Worm (Caenorhabditis elegans) whole organism, L1 larva: Measurements from ENCODE around the gene F54H12.8.

Source experiments
- F16B12.6 ChIP-seq: fragments of 150-350 bp; optimal IDR thresholded peaks from 2 replicates; lab custom pipeline; 2014; ENCODE audit warnings: missing biosample characterization, missing genetic modification characterization
- Y116A8C.19 ChIP-seq: sonication (generic microtip); optimal IDR thresholded peaks from 2 replicates; lab custom pipeline; 2016; ENCODE audit warnings: missing compliant biosample characterization, missing genetic modification characterization, borderline replicate concordance
- aha-1 ChIP-seq: fragments of 150-350 bp; optimal IDR thresholded peaks from 2 replicates; lab custom pipeline; 2014; ENCODE audit warnings: missing biosample characterization, missing genetic modification characterization
- aly-2 ChIP-seq: fragments of 150-350 bp; optimal IDR thresholded peaks from 2 replicates; lab custom pipeline; 2014; ENCODE audit warnings: missing biosample characterization, missing genetic modification characterization
- ceh-63 ChIP-seq: fragments of 200-800 bp; sonication (Bioruptor generic); optimal IDR thresholded peaks from 2 replicates; lab custom pipeline; 2018; ENCODE audit warnings: mild to moderate bottlenecking, missing genetic modification characterization, missing compliant biosample characterization
- ceh-88 ChIP-seq: fragments of 200-800 bp; sonication (Bioruptor generic); IDR thresholded peaks from 2 replicates; pipeline ENCODE4 v1.3.6; 2022; ENCODE audit warnings: missing genetic modification characterization, missing compliant biosample characterization
- ceh-90 ChIP-seq: sonication (generic microtip); optimal IDR thresholded peaks from 2 replicates; lab custom pipeline; 2016; ENCODE audit warnings: missing genetic modification characterization, missing compliant biosample characterization
- ces-1 ChIP-seq: fragments of 150-350 bp; optimal IDR thresholded peaks from 2 replicates; lab custom pipeline; 2014; ENCODE audit warnings: missing biosample characterization, missing genetic modification reagents, missing genetic modification characterization
- dsc-1 ChIP-seq: sonication (generic microtip); optimal IDR thresholded peaks from 2 replicates; lab custom pipeline; 2016; ENCODE audit warnings: mild to moderate bottlenecking, missing genetic modification characterization, missing compliant biosample characterization
- egl-27 ChIP-seq, 2 experiments: fragments of 150-350 bp in 1 of 2; sonication (generic microtip); optimal IDR thresholded peaks; 3 replicates each; lab custom pipeline; 2017 to 2018; ENCODE audit warnings: missing biosample characterization in 2 of 2, missing genetic modification characterization in 2 of 2, missing genetic modification reagents in 2 of 2
- elt-2 ChIP-seq: sonication (generic microtip); optimal IDR thresholded peaks from 2 replicates; lab custom pipeline; 2016; ENCODE audit warnings: missing genetic modification characterization, mild to moderate bottlenecking, inconsistent platforms, missing compliant biosample characterization, missing genetic modification reagents
- ets-5 ChIP-seq: fragments of 200-800 bp; sonication (Bioruptor generic); IDR thresholded peaks from 2 replicates; pipeline ENCODE4 v1.3.6; 2022; ENCODE audit warnings: missing genetic modification characterization, missing compliant biosample characterization
- fkh-10 ChIP-seq: sonication (generic microtip); optimal IDR thresholded peaks from 2 replicates; lab custom pipeline; 2017; ENCODE audit warnings: missing biosample characterization, missing genetic modification reagents, missing genetic modification characterization
- fkh-4 ChIP-seq: sonication (generic microtip); optimal IDR thresholded peaks from 2 replicates; lab custom pipeline; 2016; ENCODE audit warnings: missing compliant biosample characterization, missing genetic modification characterization, borderline replicate concordance
- fos-1 ChIP-seq: fragments of 150-350 bp; optimal IDR thresholded peaks from 2 replicates; lab custom pipeline; 2014; ENCODE audit warnings: missing biosample characterization, missing genetic modification characterization
- hlh-17 ChIP-seq: fragments of 200-800 bp; sonication (Bioruptor generic); optimal IDR thresholded peaks from 2 replicates; lab custom pipeline; 2018; ENCODE audit warnings: missing genetic modification characterization, mild to moderate bottlenecking, missing compliant biosample characterization, moderate library complexity, borderline replicate concordance
- hpl-2 ChIP-seq: fragments of 150-350 bp; optimal IDR thresholded peaks from 2 replicates; lab custom pipeline; 2014; ENCODE audit warnings: missing biosample characterization, missing genetic modification reagents, missing genetic modification characterization
- irx-1 ChIP-seq: sonication (generic microtip); optimal IDR thresholded peaks from 2 replicates; lab custom pipeline; 2016; ENCODE audit warnings: missing genetic modification characterization, missing compliant biosample characterization
- isw-1 ChIP-seq: fragments of 200-800 bp; sonication (Bioruptor generic); IDR thresholded peaks from 2 replicates; pipeline ENCODE4 v1.3.6; 2022; ENCODE audit warnings: missing genetic modification characterization, missing compliant biosample characterization
- lin-39 ChIP-seq: fragments of 150-350 bp; optimal IDR thresholded peaks from 2 replicates; lab custom pipeline; 2014; ENCODE audit warnings: missing biosample characterization, missing genetic modification reagents, missing genetic modification characterization
- lir-3 ChIP-seq: sonication (generic microtip); optimal IDR thresholded peaks from 2 replicates; lab custom pipeline; 2016; ENCODE audit warnings: mild to moderate bottlenecking, missing genetic modification characterization, moderate library complexity, missing compliant biosample characterization; ENCODE audit not compliant: poor library complexity
- mab-9 ChIP-seq: fragments of 200-800 bp; sonication (Bioruptor generic); IDR thresholded peaks from 2 replicates; pipeline ENCODE4 v1.3.6; 2022; ENCODE audit warnings: missing genetic modification reagents, missing genetic modification characterization, missing compliant biosample characterization
- mep-1 ChIP-seq: fragments of 150-350 bp; optimal IDR thresholded peaks from 2 replicates; lab custom pipeline; 2014; ENCODE audit warnings: missing biosample characterization, missing genetic modification characterization
- nhr-237 ChIP-seq: fragments of 150-350 bp; optimal IDR thresholded peaks from 2 replicates; lab custom pipeline; 2014; ENCODE audit warnings: missing biosample characterization, missing genetic modification characterization
- nhr-47 ChIP-seq: sonication (generic microtip); optimal IDR thresholded peaks from 2 replicates; lab custom pipeline; 2016; ENCODE audit warnings: mild to moderate bottlenecking, missing genetic modification characterization, moderate library complexity, missing compliant biosample characterization
- nhr-71 ChIP-seq: sonication (generic microtip); optimal IDR thresholded peaks from 2 replicates; lab custom pipeline; 2016; ENCODE audit warnings: mild to moderate bottlenecking, missing genetic modification characterization, moderate library complexity, missing compliant biosample characterization
- nhr-77 ChIP-seq: fragments of 150-350 bp; optimal IDR thresholded peaks from 2 replicates; lab custom pipeline; 2014; ENCODE audit warnings: missing biosample characterization, missing genetic modification characterization
- nhr-85 ChIP-seq: sonication (generic microtip); peaks from one replicate; lab custom pipeline; 2016; ENCODE audit warnings: missing genetic modification characterization, inconsistent platforms, missing compliant biosample characterization
- pag-3 ChIP-seq: sonication (generic microtip); optimal IDR thresholded peaks from 2 replicates; lab custom pipeline; 2017; ENCODE audit warnings: missing genetic modification characterization, mild to moderate bottlenecking, missing compliant biosample characterization, antibody characterized with exemption, borderline replicate concordance; ENCODE audit not compliant: insufficient read depth
- pax-3 ChIP-seq: fragments of 200-800 bp; sonication (Bioruptor generic); optimal IDR thresholded peaks from 2 replicates; lab custom pipeline; 2018; ENCODE audit warnings: mild to moderate bottlenecking, missing genetic modification characterization, moderate library complexity, missing compliant biosample characterization
- rnt-1 ChIP-seq: sonication (generic microtip); optimal IDR thresholded peaks from 2 replicates; lab custom pipeline; 2016; ENCODE audit warnings: mild to moderate bottlenecking, missing genetic modification characterization, moderate library complexity, missing compliant biosample characterization
- skn-1 ChIP-seq: fragments of 150-350 bp; optimal IDR thresholded peaks from 2 replicates; lab custom pipeline; 2014; ENCODE audit warnings: missing biosample characterization, missing genetic modification characterization
- sptf-1 ChIP-seq: fragments of 150-350 bp; optimal IDR thresholded peaks from 2 replicates; lab custom pipeline; 2014; ENCODE audit warnings: missing biosample characterization, missing genetic modification characterization
- unc-130 ChIP-seq: fragments of 150-350 bp; optimal IDR thresholded peaks from 2 replicates; lab custom pipeline; 2017; ENCODE audit warnings: missing biosample characterization, missing genetic modification characterization, inconsistent platforms
- unc-62 ChIP-seq: fragments of 150-350 bp; optimal IDR thresholded peaks from 2 replicates; lab custom pipeline; 2014; ENCODE audit warnings: missing biosample characterization, missing genetic modification reagents, missing genetic modification characterization
- unc-86 ChIP-seq: sonication (generic microtip); optimal IDR thresholded peaks from 2 replicates; lab custom pipeline; 2016; ENCODE audit warnings: missing genetic modification characterization, missing compliant biosample characterization
- unc-98 ChIP-seq: fragments of 200-800 bp; sonication (Bioruptor generic); IDR thresholded peaks from 2 replicates; pipeline ENCODE4 v1.3.6; 2022; ENCODE audit warnings: missing genetic modification characterization, missing compliant biosample characterization
- zip-4 ChIP-seq: fragments of 200-800 bp; sonication (Bioruptor generic); optimal IDR thresholded peaks from 2 replicates; lab custom pipeline; 2018; ENCODE audit warnings: mild to moderate bottlenecking, missing genetic modification characterization, moderate library complexity, missing compliant biosample characterization
- ztf-11 ChIP-seq, 2 experiments: sonication (generic microtip); optimal IDR thresholded peaks; 2 replicates each; lab custom pipeline; 2016 to 2017; ENCODE audit warnings: missing genetic modification characterization in 2 of 2, missing biosample characterization in 1 of 2, missing compliant biosample characterization in 1 of 2

Gene F54H12.8

ce11 chrIII:7969121-7969520, at the start of gene F54H12.8, which contains the start of gene F54H12.7:
TSS of gene F54H12.8 (minus strand) at chrIII:7969221.
TSS of gene F54H12.7 (plus strand) at chrIII:7969349.
- TF ChIP-seq unc-62, result no peak
- no peak for TF ChIP-seq fkh-4 (tag; lab: Kevin White, UChicago)
- no peak for TF ChIP-seq rnt-1 (tag; lab: Kevin White, UChicago)
- TF ChIP-seq ceh-90 (tag; lab: Kevin White, UChicago), result no peak
- TF ChIP-seq isw-1, result no peak
- no peak for TF ChIP-seq mep-1 (tag; lab: Kevin White, UChicago)
- TF ChIP-seq ceh-63, result no peak
- TF ChIP-seq unc-86 (tag; lab: Kevin White, UChicago), result no peak
- TF ChIP-seq Y116A8C.19, result no peak
- no peak for TF ChIP-seq ces-1 (GFP tag; lab: Kevin White, UChicago)
- no peak for TF ChIP-seq unc-130 (tag; lab: Kevin White, UChicago)
- TF ChIP-seq skn-1 (tag; lab: Kevin White, UChicago), result no peak
- TF ChIP-seq fkh-10 (GFP tag; lab: Kevin White, UChicago), result no peak
- TF ChIP-seq egl-27 (tag; optimal IDR thresholded peaks at IDR 0.05; lab: Kevin White, UChicago), result no peak
- TF ChIP-seq nhr-47 (tag; lab: Kevin White, UChicago), result no peak
- no peak for TF ChIP-seq nhr-71
- no peak for TF ChIP-seq ztf-11 (tag; optimal IDR thresholded peaks at IDR 0.05; lab: Kevin White, UChicago)
- TF ChIP-seq zip-4, result no peak
- TF ChIP-seq, all 84 proteins: peak for 0

DNA sequence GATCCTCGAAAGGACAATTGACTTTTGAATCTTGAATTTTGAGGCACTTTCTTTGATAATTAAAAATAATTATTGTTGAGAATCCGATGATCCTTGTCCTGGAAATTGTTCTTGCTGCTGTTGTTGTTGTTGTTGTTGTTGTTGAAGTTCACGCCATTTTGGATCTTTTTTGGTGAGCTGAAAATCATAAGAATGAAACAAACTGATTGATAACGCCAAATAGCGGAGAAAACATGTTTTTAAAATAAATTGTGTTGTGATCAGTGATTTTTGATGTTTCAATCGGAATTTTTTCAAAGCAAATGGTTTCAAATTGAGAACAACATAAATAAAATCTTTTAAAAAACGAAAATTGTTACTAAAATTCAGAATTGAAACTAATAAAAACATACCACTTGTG, 48.0 kb upstream of the F54H12.8 start:
- TF ChIP-seq irx-1 (tag; lab: Kevin White, UChicago) (no peak), ets-5 (GFP tag; lab: Robert Waterston, UW) (no peak), isw-1 (no peak), pax-3 (tag; lab: Kevin White, UChicago) (no peak), Y116A8C.19 (no peak), ceh-88 (GFP tag; lab: Robert Waterston, UW) (no peak), F16B12.6 (tag; lab: Kevin White, UChicago) (no peak), aly-2 (no peak), nhr-77 (tag; lab: Kevin White, UChicago) (no peak), sptf-1 (no peak)

DNA sequence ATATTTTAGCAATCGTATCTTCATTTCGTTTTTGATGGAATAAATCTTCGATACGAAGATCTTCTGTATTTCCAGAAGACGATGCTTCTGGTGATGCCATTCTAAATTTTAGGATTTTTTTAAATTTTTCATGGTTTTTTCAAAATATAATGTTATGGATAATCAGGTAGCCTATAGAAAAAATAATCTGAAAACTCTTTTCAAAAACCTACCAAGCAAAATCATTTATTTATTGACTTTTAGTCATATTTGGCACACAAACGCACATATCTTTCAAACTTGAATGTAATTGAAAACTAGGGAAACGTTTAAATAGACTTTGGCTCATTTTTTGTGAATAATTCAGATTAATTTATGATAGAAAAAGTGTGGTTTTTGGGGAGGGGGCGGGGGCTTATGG, 47.4 kb upstream of the F54H12.8 start, which contains the start of gene F44B9.5:
Gene F44B9.5, minus strand, starts transcription at position 101 of the 400 bp plus-strand sequence.
- TF ChIP-seq hlh-17 (GFP tag; lab: Kevin White, UChicago), result no peak
- TF ChIP-seq unc-98 (GFP tag; lab: Robert Waterston, UW), result no peak
- TF ChIP-seq pag-3, result no peak
- TF ChIP-seq lir-3, result no peak
- TF ChIP-seq mab-9 (GFP tag; lab: Robert Waterston, UW), result no peak
- no peak for TF ChIP-seq ets-5 (GFP tag; lab: Robert Waterston, UW)
- no peak for TF ChIP-seq ztf-11 (tag; optimal IDR thresholded peaks at IDR 0.05; lab: Kevin White, UChicago)
- TF ChIP-seq F16B12.6 (tag; lab: Kevin White, UChicago), result no peak
- no peak for TF ChIP-seq fos-1
- TF ChIP-seq hpl-2 (GFP tag; lab: Kevin White, UChicago), result no peak
- TF ChIP-seq nhr-85 (tag; lab: Kevin White, UChicago), result no peak

DNA sequence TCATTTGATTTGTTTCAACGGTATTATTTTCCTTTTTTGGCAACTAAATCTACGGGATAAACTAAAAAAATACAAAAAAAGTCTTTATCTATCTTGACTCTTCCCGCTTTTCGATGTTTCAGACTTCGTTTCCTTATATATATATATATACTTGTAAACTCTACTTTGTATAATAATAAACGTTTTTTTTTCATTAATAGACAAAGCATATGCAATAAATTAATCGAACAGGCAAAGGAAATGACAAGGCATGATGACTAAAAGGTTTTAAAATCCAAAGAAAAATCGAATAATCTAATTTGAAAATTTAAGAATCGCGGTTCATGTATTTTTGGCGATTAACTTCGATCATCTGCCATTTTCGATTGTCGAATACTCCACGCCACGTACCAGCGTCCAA, 44.6 kb upstream of the F54H12.8 start:
- TF ChIP-seq aha-1, result no peak
- no peak for TF ChIP-seq nhr-237
- no peak for TF ChIP-seq irx-1 (tag; lab: Kevin White, UChicago)
- no peak for TF ChIP-seq ceh-63
- TF ChIP-seq dsc-1 (tag; lab: Kevin White, UChicago), result no peak
- TF ChIP-seq elt-2, result no peak
- no peak for TF ChIP-seq lin-39 (tag; lab: Kevin White, UChicago)
